Worm (Caenorhabditis elegans): Measurements from ENCODE around the gene ceh-53.

- no peak for TF ChIP-seq klf-2 (GFP tag; conservative IDR thresholded peaks at IDR 0.05)
- TF ChIP-seq ztf-23 (GFP tag; IDR thresholded peaks at IDR 0.05): no peak
- TF ChIP-seq ztf-29 (GFP tag; IDR thresholded peaks at IDR 0.05): no peak
- no peak for TF ChIP-seq med-1 (GFP tag; optimal IDR thresholded peaks at IDR 0.05; ENCODE audit: insufficient read depth)
- no peak for TF ChIP-seq tab-1 (GFP tag; IDR thresholded peaks at IDR 0.05)
- no peak for TF ChIP-seq ref-1 (GFP tag; conservative IDR thresholded peaks at IDR 0.05)
- no peak for TF ChIP-seq cog-1 (tag; optimal IDR thresholded peaks at IDR 0.05)
Observed at ce11 chrIV:3509477-3510063, 11.6 kb downstream of the ceh-53 start, which contains the start of gene ced-10.

Measured in whole organism, midembryonic.